Fruit fly (Drosophila melanogaster) whole organism, wandering third instar larva: ENCODE measurements around the gene CG6168.

Experiments used
- Abd-B ChIP-seq: fragments of >200 bp; optimal IDR thresholded peaks from 2 replicates; lab custom pipeline; 2017; ENCODE audit warnings: missing biosample characterization, missing genetic modification characterization
- CG32264 ChIP-seq: fragments of 200-800 bp; sonication (Bioruptor generic); optimal IDR thresholded peaks from 2 replicates; lab custom pipeline; 2016; ENCODE audit warnings: missing biosample characterization, missing genetic modification characterization
- CG9705 ChIP-seq: fragments of 200-800 bp; sonication (Bioruptor generic); optimal IDR thresholded peaks from 2 replicates; lab custom pipeline; 2018; ENCODE audit warnings: missing biosample characterization, mild to moderate bottlenecking, missing genetic modification characterization
- CrebA ChIP-seq: fragments of 200-800 bp; sonication (Bioruptor generic); optimal IDR thresholded peaks from 2 replicates; lab custom pipeline; 2016; ENCODE audit warnings: missing biosample characterization, mild to moderate bottlenecking, missing genetic modification characterization, borderline replicate concordance
- Dfd ChIP-seq: fragments of >200 bp; optimal IDR thresholded peaks from 2 replicates; lab custom pipeline; 2017; ENCODE audit warnings: missing biosample characterization, missing genetic modification characterization
- Dif ChIP-seq: fragments of 200-275, 200-300 bp; sonication (Bioruptor generic); optimal IDR thresholded peaks from 2 replicates; lab custom pipeline; 2018; ENCODE audit warnings: missing biosample characterization, missing genetic modification characterization; ENCODE audit not compliant: partially characterized antibody
- GATAd ChIP-seq: sonication (Bioruptor generic); optimal IDR thresholded peaks from 2 replicates; lab custom pipeline; 2016; ENCODE audit warnings: missing biosample characterization, missing genetic modification characterization
- HLH106 ChIP-seq: fragments of 200-800 bp; optimal IDR thresholded peaks from 3 replicates; lab custom pipeline; 2019; ENCODE audit warnings: missing biosample characterization, mild to moderate bottlenecking, missing genetic modification characterization, moderate library complexity
- Hnf4 ChIP-seq: fragments of 200-800 bp; sonication (Bioruptor generic); optimal IDR thresholded peaks from 2 replicates; lab custom pipeline; 2016; ENCODE audit warnings: missing biosample characterization, mild to moderate bottlenecking, missing genetic modification characterization
- Hr83 ChIP-seq: fragments of 200-300 bp; sonication (Bioruptor generic); optimal IDR thresholded peaks from 2 replicates; lab custom pipeline; 2016; ENCODE audit warnings: missing biosample characterization, mild to moderate bottlenecking, missing genetic modification characterization, moderate library complexity; ENCODE audit not compliant: poor library complexity, severe bottlenecking
- Jra ChIP-seq: sonication (Bioruptor generic); optimal IDR thresholded peaks from 2 replicates; lab custom pipeline; 2016; ENCODE audit warnings: missing biosample characterization, missing genetic modification characterization
- Mio ChIP-seq: sonication (Bioruptor generic); optimal IDR thresholded peaks from 2 replicates; lab custom pipeline; 2016; ENCODE audit warnings: missing biosample characterization, missing genetic modification characterization
- Myc ChIP-seq: fragments of >200 bp; optimal IDR thresholded peaks from 2 replicates; lab custom pipeline; 2017
- N ChIP-seq: fragments of >200 bp; optimal IDR thresholded peaks from 2 replicates; lab custom pipeline; 2018; ENCODE audit warnings: missing biosample characterization, missing external identifiers, missing genetic modification characterization
- OdsH ChIP-seq: fragments of 200-800 bp; sonication (Bioruptor generic); optimal IDR thresholded peaks from 2 replicates; lab custom pipeline; 2016; ENCODE audit warnings: missing biosample characterization, mild to moderate bottlenecking, missing genetic modification characterization
- Rel ChIP-seq, 2 experiments: fragments of 200-800 bp; sonication (Bioruptor generic) in 1 of 2; optimal IDR thresholded peaks; 2 replicates in 1 of 2; 3 replicates in 1 of 2; lab custom pipeline; 2016 to 2019; ENCODE audit warnings: mild to moderate bottlenecking in 2 of 2, missing biosample characterization in 2 of 2, missing genetic modification characterization in 2 of 2, moderate library complexity in 1 of 2
- Sp1 ChIP-seq: fragments of 200-800 bp; sonication (Bioruptor generic); optimal IDR thresholded peaks from 3 replicates; lab custom pipeline; 2019; ENCODE audit warnings: missing biosample characterization, mild to moderate bottlenecking, missing genetic modification characterization, moderate library complexity
- Vsx2 ChIP-seq: fragments of 200-300, 225-300 bp; sonication (Bioruptor generic); optimal IDR thresholded peaks from 2 replicates; lab custom pipeline; 2018; ENCODE audit warnings: missing biosample characterization, missing genetic modification characterization; ENCODE audit not compliant: partially characterized antibody
- br ChIP-seq: fragments of 200-800 bp; sonication (Bioruptor generic); optimal IDR thresholded peaks from 2 replicates; lab custom pipeline; 2016; ENCODE audit warnings: missing biosample characterization, missing genetic modification characterization
- brk ChIP-seq: fragments of 200-800 bp; sonication (Bioruptor generic); optimal IDR thresholded peaks from 2 replicates; lab custom pipeline; 2016; ENCODE audit warnings: missing biosample characterization, mild to moderate bottlenecking, missing genetic modification characterization
- dl ChIP-seq, 2 experiments: fragments of 175-275, 200-275 bp in 1 of 2; fragments of 200-275 bp in 1 of 2; sonication (Bioruptor generic); optimal IDR thresholded peaks; lab custom pipeline; 2018; ENCODE audit warnings: mild to moderate bottlenecking in 2 of 2, missing biosample characterization in 2 of 2, missing genetic modification characterization in 2 of 2, moderate library complexity in 2 of 2; ENCODE audit not compliant: partially characterized antibody in 2 of 2, insufficient read depth in 1 of 2
- dmrt93B ChIP-seq: fragments of 200-800 bp; sonication (Bioruptor generic); optimal IDR thresholded peaks from 2 replicates; lab custom pipeline; 2018; ENCODE audit warnings: missing biosample characterization, mild to moderate bottlenecking, missing genetic modification characterization
- dsf ChIP-seq: sonication (Bioruptor generic); optimal IDR thresholded peaks from 2 replicates; lab custom pipeline; 2016; ENCODE audit warnings: missing biosample characterization, missing genetic modification characterization, borderline replicate concordance
- ey ChIP-seq: fragments of 200-800 bp; sonication (Bioruptor generic); optimal IDR thresholded peaks from 2 replicates; lab custom pipeline; 2016; ENCODE audit warnings: missing biosample characterization, missing genetic modification characterization
- foxo ChIP-seq, 2 experiments: fragments of 200-800 bp; sonication (Bioruptor generic); optimal IDR thresholded peaks; 2 replicates in 1 of 2; 3 replicates in 1 of 2; lab custom pipeline; 2016 to 2017; ENCODE audit warnings: missing biosample characterization in 2 of 2, missing genetic modification characterization in 2 of 2
- fru ChIP-seq: fragments of 200-800 bp; sonication (Bioruptor generic); optimal IDR thresholded peaks from 3 replicates; lab custom pipeline; 2016; ENCODE audit warnings: missing biosample characterization, mild to moderate bottlenecking, missing genetic modification characterization
- h ChIP-seq: fragments of 200-800 bp; sonication (Bioruptor generic); optimal IDR thresholded peaks from 3 replicates; lab custom pipeline; 2016; ENCODE audit warnings: missing biosample characterization, mild to moderate bottlenecking, missing genetic modification characterization
- jim ChIP-seq: fragments of 175-275, 200-325 bp; sonication (Bioruptor generic); optimal IDR thresholded peaks from 2 replicates; lab custom pipeline; 2016; ENCODE audit warnings: missing biosample characterization, mild to moderate bottlenecking, missing genetic modification characterization
- lola ChIP-seq: fragments of >200 bp; optimal IDR thresholded peaks from 2 replicates; lab custom pipeline; 2017; ENCODE audit warnings: missing biosample characterization, missing genetic modification characterization
- pan ChIP-seq: fragments of >200 bp; optimal IDR thresholded peaks from 2 replicates; lab custom pipeline; 2017
- psq ChIP-seq: fragments of 200-800 bp; sonication (Bioruptor generic); optimal IDR thresholded peaks from 3 replicates; lab custom pipeline; 2017; ENCODE audit warnings: missing biosample characterization, mild to moderate bottlenecking, missing genetic modification characterization, moderate library complexity
- rgr ChIP-seq: fragments of 200-800 bp; sonication (Bioruptor generic); optimal IDR thresholded peaks from 3 replicates; lab custom pipeline; 2016; ENCODE audit warnings: missing biosample characterization, mild to moderate bottlenecking, missing genetic modification characterization
- sage ChIP-seq: fragments of 200-800 bp; sonication (Bioruptor generic); optimal IDR thresholded peaks from 2 replicates; lab custom pipeline; 2016; ENCODE audit warnings: missing biosample characterization, mild to moderate bottlenecking, missing genetic modification characterization
- sv ChIP-seq: fragments of 200-800 bp; sonication (Bioruptor generic); optimal IDR thresholded peaks from 3 replicates; lab custom pipeline; 2016; ENCODE audit warnings: missing biosample characterization, missing genetic modification characterization
- woc ChIP-seq: sonication (Bioruptor generic); optimal IDR thresholded peaks from 2 replicates; lab custom pipeline; 2016; ENCODE audit warnings: missing biosample characterization, mild to moderate bottlenecking, missing genetic modification characterization

Gene CG6168

dm6 chr3L:11368319-11369299 is 47.1 kb upstream of the CG6168 start:
- TF ChIP-seq jim (peak; percentile 81), dsf (GFP tag; lab: Kevin White, UChicago) (peak; percentile 4), lola (GFP tag; lab: Kevin White, UChicago) (no peak), rgr (peak; percentile 61), br (peak; percentile 67), ey (GFP tag; lab: Kevin White, UChicago) (peak; percentile 63), OdsH (GFP tag; lab: Kevin White, UChicago) (peak; percentile 64), Dif (GFP tag; lab: Kevin White, UChicago) (peak; percentile 61), Rel (GFP tag; optimal IDR thresholded peaks at IDR 0.05; lab: Kevin White, UChicago) (peak; percentile 54), Rel (tag; optimal IDR thresholded peaks at IDR 0.05; lab: Kevin White, UChicago) (peak; percentile 16), CrebA (GFP tag; lab: Kevin White, UChicago) (peak; percentile 96), Jra (no peak), CG32264 (GFP tag; lab: Kevin White, UChicago) (no peak), Hnf4 (GFP tag; lab: Kevin White, UChicago) (peak; percentile 47), Mio (GFP tag; lab: Kevin White, UChicago) (no peak), dmrt93B (GFP tag; lab: Kevin White, UChicago) (peak; percentile 76), HLH106 (peak; percentile 77), dl (GFP tag; optimal IDR thresholded peaks at IDR 0.05; lab: Kevin White, UChicago; ENCODE audit: insufficient read depth in 1 of 2, partially characterized antibody in 2 of 2) (peak in 1 of 2 experiments; percentile 13), fru (GFP tag; lab: Kevin White, UChicago) (peak; percentile 69), GATAd (GFP tag; lab: Kevin White, UChicago) (no peak), psq (GFP tag; lab: Kevin White, UChicago) (peak; percentile 65), sage (GFP tag; lab: Kevin White, UChicago) (no peak), pan (lab: Kevin White, UChicago) (no peak), Sp1 (GFP tag; lab: Kevin White, UChicago) (peak; percentile 81), Myc (lab: Kevin White, UChicago) (no peak), h (peak; percentile 64), brk (GFP tag; lab: Kevin White, UChicago) (no peak), Dfd (GFP tag; lab: Kevin White, UChicago) (no peak), N (GFP tag; lab: Kevin White, UChicago) (no peak), foxo (GFP tag; optimal IDR thresholded peaks at IDR 0.05; lab: Kevin White, UChicago) (peak in 1 of 2 experiments; percentile 82), Hr83 (GFP tag; lab: Kevin White, UChicago) (peak; percentile 29), sv (GFP tag; lab: Kevin White, UChicago) (no peak), Abd-B (GFP tag; lab: Kevin White, UChicago) (no peak), woc (GFP tag; lab: Kevin White, UChicago) (peak; percentile 46), CG9705 (GFP tag; lab: Kevin White, UChicago) (no peak), Vsx2 (GFP tag; lab: Kevin White, UChicago) (peak; percentile 46)

DNA sequence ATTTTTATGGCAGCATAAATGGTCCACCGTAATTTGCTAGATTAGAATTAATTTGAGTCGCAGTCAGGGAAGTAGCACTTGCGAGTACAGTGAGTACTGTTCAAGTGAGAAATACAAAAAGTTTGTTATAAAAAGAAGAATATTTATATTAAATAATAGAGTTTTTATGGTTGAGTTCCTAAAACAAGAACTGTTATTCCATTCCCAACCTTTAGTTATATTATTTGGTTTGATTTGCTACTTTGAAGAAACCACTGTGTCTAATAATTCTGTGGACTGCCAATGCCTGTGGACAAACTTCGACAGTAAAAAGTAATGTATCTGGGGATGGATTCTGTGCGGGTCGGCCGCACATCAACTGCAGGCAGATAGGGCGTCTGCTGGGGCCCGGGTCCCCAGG is 46.3 kb upstream of the CG6168 start:
- TF ChIP-seq Hnf4 (GFP tag; lab: Kevin White, UChicago) (peak; percentile 3), HLH106 (peak; percentile 1), foxo (GFP tag; optimal IDR thresholded peaks at IDR 0.05; lab: Kevin White, UChicago) (peak in 1 of 2 experiments; percentile 34), N (GFP tag; lab: Kevin White, UChicago) (no peak), h (peak; percentile 3), OdsH (GFP tag; lab: Kevin White, UChicago) (peak; percentile 5)
